Worm (Caenorhabditis elegans) whole organism, L4/young adult: ENCODE results near the gene srh-173.
"Not testable (repeated sequence)": the region's sequence is repeated elsewhere in the genome, so short reads cannot be mapped to it uniquely, and the experiment has no call there.

ENCODE experiments used
- W03F9.2 ChIP-seq: fragments of 150-350 bp; optimal IDR thresholded peaks from 2 replicates; lab custom pipeline; 2014; ENCODE audit warnings: missing biosample characterization, missing genetic modification characterization
- dao-5 ChIP-seq: sonication (generic microtip); optimal IDR thresholded peaks from 2 replicates; lab custom pipeline; 2016; ENCODE audit warnings: missing genotype, missing genetic modification characterization, moderate library complexity, missing compliant biosample characterization
- him-1 ChIP-seq: sonication (generic microtip); optimal IDR thresholded peaks from 2 replicates; lab custom pipeline; 2016; ENCODE audit warnings: missing genotype, missing genetic modification reagents, missing genetic modification characterization, missing compliant biosample characterization

srh-173 gene

DNA sequence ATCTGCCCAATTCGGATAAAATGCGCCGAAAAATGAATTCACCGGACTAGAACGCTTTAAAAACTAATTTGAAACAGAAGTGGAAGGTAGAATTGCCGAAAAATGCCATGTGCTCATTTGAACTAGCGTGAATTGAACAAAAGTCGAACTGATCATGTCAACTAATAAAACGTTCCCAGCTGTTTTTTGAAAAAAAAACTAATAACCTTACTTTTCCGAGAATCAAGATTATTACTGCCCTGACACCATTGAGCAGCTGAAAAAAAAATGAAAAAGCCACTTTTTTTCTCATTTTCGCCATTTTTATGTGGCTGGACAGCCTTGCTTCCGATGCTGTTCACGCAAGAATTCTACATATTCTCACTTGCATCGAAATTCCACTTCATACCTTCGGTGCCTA is at the start of gene srh-173:
Gene srh-173 (plus strand): TSS at position 301 of the 400 bp plus-strand sequence.
- TF ChIP-seq W03F9.2 (tag; lab: Kevin White, UChicago) (no peak), him-1 (no peak)

ce11 chrV:19923924-19924323 is 49.2 kb upstream of the srh-173 start, which contains the start of gene skr-4:
Gene skr-4 (plus strand): TSS chrV:19924224.
- TF ChIP-seq him-1 (no peak), dao-5 (no peak), W03F9.2 (tag; lab: Kevin White, UChicago) (no peak)

DNA sequence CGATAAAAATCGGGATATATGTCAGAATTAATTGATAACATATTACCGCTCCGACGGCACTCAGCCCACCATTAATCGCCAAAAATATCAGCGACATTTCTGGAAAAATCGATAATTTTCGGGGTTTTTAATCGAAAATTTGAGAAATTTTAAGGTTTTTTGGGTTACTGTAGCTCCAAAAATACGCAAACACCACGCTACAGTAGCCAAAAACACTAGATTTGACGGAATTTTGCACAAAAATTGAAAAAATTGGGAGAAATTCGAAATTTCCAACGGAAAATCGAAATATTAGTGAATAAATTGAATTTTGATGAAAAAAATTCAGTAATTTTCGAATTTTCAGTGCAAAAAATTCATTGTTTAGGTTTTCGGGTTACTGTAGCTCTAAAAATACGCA is 38.9 kb upstream of the srh-173 start, which contains the start of gene algn-7:
Gene algn-7 (minus strand): TSS at position 101 of the 400 bp plus-strand sequence.
- TF ChIP-seq dao-5 (no peak), W03F9.2 (tag; lab: Kevin White, UChicago) (no peak), him-1 (no peak)

ce11 chrV:19936945-19937344 is 36.1 kb upstream of the srh-173 start:
- TF ChIP-seq dao-5 (no peak), W03F9.2 (tag; lab: Kevin White, UChicago) (no peak), him-1 (no peak)

ce11 chrV:19946529-19946928 is 26.6 kb upstream of the srh-173 start, which contains the start of gene dhs-24:
Gene dhs-24 (minus strand): TSS chrV:19946629.
- TF ChIP-seq him-1 (no peak), W03F9.2 (tag; lab: Kevin White, UChicago) (no peak), dao-5 (no peak)

ce11 chrV:19948993-19949392 is 24.1 kb upstream of the srh-173 start, which contains the start of gene tmed-4:
Gene tmed-4 (minus strand): TSS chrV:19949093.
- not testable (repeated sequence) for TF ChIP-seq W03F9.2 (tag; lab: Kevin White, UChicago); him-1; dao-5

DNA sequence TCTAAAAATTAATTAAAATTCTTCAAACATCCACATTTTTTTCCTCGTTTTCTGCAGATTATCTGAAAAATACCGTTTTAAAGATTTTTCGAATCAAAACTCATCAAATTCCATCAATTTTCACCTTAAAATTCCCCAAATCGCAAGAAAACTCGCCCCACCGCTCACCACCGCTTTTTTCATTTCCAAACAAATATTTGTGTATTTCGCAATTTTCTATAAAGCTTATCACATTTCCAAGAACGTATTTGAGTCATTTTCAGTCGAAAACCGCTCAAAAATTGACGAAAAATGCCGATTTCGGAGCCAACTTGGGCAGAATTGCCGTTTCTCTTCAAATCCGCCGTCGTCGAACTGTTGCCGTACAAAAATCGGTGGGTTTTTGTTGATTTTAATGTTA is 23.4 kb upstream of the srh-173 start, which contains the start of gene Y60A3A.8:
Gene Y60A3A.8 (plus strand): TSS at position 258 of the 400 bp plus-strand sequence.
- not testable (repeated sequence) for TF ChIP-seq W03F9.2 (tag; lab: Kevin White, UChicago); dao-5; him-1

ce11 chrV:19954491-19954890 is 18.6 kb upstream of the srh-173 start:
- no peak for TF ChIP-seq him-1
- no peak for TF ChIP-seq dao-5

ce11 chrV:19955171-19955570 is 17.9 kb upstream of the srh-173 start, which contains the start of gene abhd-3.1:
Gene abhd-3.1 (plus strand): TSS chrV:19955488.
- no peak for TF ChIP-seq W03F9.2 (tag; lab: Kevin White, UChicago)
- no peak for TF ChIP-seq him-1
- no peak for TF ChIP-seq dao-5

DNA sequence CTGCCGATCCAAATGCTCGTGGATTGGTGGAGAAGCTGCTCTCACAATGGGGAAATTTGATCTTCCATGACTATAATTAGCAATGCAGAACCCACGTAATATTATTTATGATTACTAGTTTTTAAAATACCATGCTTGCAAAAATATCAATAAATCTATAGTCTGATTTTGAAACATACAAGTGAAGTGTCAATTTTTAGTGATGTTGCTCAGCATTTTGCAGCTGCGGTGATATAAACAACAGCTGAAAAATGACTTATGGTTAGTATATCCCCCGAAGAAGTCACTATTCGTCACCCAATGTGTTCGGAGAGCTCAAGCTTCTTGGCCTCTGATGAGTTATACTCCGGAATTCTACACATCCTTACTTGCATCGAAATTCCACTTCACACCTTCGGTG is 14.3 kb upstream of the srh-173 start, which contains the start of gene srh-172:
Gene srh-172 (plus strand): TSS at position 301 of the 400 bp plus-strand sequence.
- TF ChIP-seq him-1 (no peak), dao-5 (no peak)

ce11 chrV:19961971-19962370 is 11.1 kb upstream of the srh-173 start:
- TF ChIP-seq dao-5, result no peak
- TF ChIP-seq him-1, result no peak
- TF ChIP-seq W03F9.2 (tag; lab: Kevin White, UChicago), result no peak

- TF ChIP-seq dao-5, result no peak
Measured at ce11 chrV:19965626-19966025, 7.5 kb upstream of the srh-173 start, which contains the start of gene srh-171. Gene srh-171 (plus strand): TSS chrV:19965700.

- TF ChIP-seq W03F9.2 (tag; lab: Kevin White, UChicago), result no peak
- no peak for TF ChIP-seq dao-5
- TF ChIP-seq him-1, result no peak
Measured at ce11 chrV:19978220-19978619, 5.1 kb downstream of the srh-173 start, which contains the start of gene srh-183. Gene srh-183 (minus strand): TSS chrV:19978320.

- TF ChIP-seq W03F9.2 (tag; lab: Kevin White, UChicago) (no peak), dao-5 (no peak), him-1 (no peak)
Measured at ce11 chrV:19981832-19982462, 8.9 kb downstream of the srh-173 start, which contains the start of gene Y60A3A.24. Gene Y60A3A.24 (minus strand): TSS chrV:19981882.

DNA sequence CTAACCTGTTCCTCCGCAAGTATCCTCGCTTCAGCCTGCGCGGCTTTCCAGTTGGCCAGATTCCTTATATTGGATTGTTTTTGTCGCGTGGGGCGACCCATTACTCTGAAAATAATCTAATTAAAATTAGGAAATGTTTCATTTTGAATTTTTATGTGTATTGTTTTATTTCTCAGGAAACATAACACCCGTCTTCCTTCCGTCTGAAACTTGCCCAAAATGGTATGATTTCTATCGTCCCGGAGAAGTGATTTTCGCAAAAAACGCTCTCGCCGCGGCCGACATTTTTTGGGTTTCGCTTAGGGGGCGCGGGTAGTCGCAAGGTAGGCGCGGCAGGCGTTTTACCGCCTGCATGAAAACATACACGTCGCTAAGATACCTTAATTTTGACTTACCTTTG is 13.1 kb downstream of the srh-173 start, which contains the start of gene clec-260:
Gene clec-260 (minus strand): TSS at position 101 of the 400 bp plus-strand sequence.
- no peak for TF ChIP-seq dao-5
- no peak for TF ChIP-seq him-1
- no peak for TF ChIP-seq W03F9.2 (tag; lab: Kevin White, UChicago)
